Worm (Caenorhabditis elegans) whole organism, L2 larva: Measurements from ENCODE around the gene T09A5.14.

Experiments
- C34F6.9 ChIP-seq: fragments of 150-350 bp; optimal IDR thresholded peaks from 2 replicates; lab custom pipeline; 2014; ENCODE audit warnings: missing biosample characterization, missing genetic modification characterization
- F13H6.1 ChIP-seq: sonication (generic microtip); optimal IDR thresholded peaks from 2 replicates; lab custom pipeline; 2016; ENCODE audit warnings: missing genetic modification characterization, missing compliant biosample characterization
- ZK546.5 ChIP-seq: sonication (generic microtip); optimal IDR thresholded peaks from 2 replicates; lab custom pipeline; 2017; ENCODE audit warnings: missing biosample characterization, missing genetic modification characterization
- aly-2 ChIP-seq: fragments of 150-350 bp; optimal IDR thresholded peaks from 2 replicates; lab custom pipeline; 2014; ENCODE audit warnings: missing biosample characterization, missing genetic modification characterization
- ama-1 ChIP-seq: fragments of 150-350 bp; optimal IDR thresholded peaks from 2 replicates; lab custom pipeline; 2018; ENCODE audit warnings: inconsistent platforms
- blmp-1 ChIP-seq: sonication (generic microtip); optimal IDR thresholded peaks from 2 replicates; lab custom pipeline; 2017; ENCODE audit warnings: missing genetic modification characterization, mild to moderate bottlenecking, missing compliant biosample characterization, antibody characterized with exemption, moderate library complexity; ENCODE audit not compliant: insufficient read depth
- crh-2 ChIP-seq: sonication (generic microtip); optimal IDR thresholded peaks from 2 replicates; lab custom pipeline; 2017; ENCODE audit warnings: missing biosample characterization, missing genetic modification characterization
- dmd-4 ChIP-seq: sonication (generic microtip); optimal IDR thresholded peaks from 2 replicates; lab custom pipeline; 2017; ENCODE audit warnings: missing biosample characterization, missing genetic modification characterization
- egl-27 ChIP-seq: sonication (generic microtip); optimal IDR thresholded peaks from 3 replicates; lab custom pipeline; 2017; ENCODE audit warnings: missing biosample characterization, missing genetic modification reagents, missing genetic modification characterization
- elt-3 ChIP-seq: sonication (generic microtip); optimal IDR thresholded peaks from 2 replicates; lab custom pipeline; 2017; ENCODE audit warnings: missing biosample characterization, missing genetic modification characterization
- fos-1 ChIP-seq: fragments of 150-350 bp; optimal IDR thresholded peaks from 2 replicates; lab custom pipeline; 2014; ENCODE audit warnings: missing biosample characterization, missing genetic modification characterization
- gmeb-1 ChIP-seq: fragments of 150-350 bp; optimal IDR thresholded peaks from 2 replicates; lab custom pipeline; 2014; ENCODE audit warnings: missing biosample characterization, missing genetic modification characterization
- lin-11 ChIP-seq: fragments of 150-350 bp; sonication (generic microtip); optimal IDR thresholded peaks from 2 replicates; lab custom pipeline; 2014; ENCODE audit warnings: missing biosample characterization, missing genetic modification characterization, inconsistent platforms, mixed read lengths
- lin-13 ChIP-seq: fragments of 150-350 bp; optimal IDR thresholded peaks from 2 replicates; lab custom pipeline; 2014; ENCODE audit warnings: missing biosample characterization, missing genetic modification reagents, missing genetic modification characterization
- lsy-2 ChIP-seq, 2 experiments: fragments of 150-350 bp in 1 of 2; sonication (generic microtip) in 1 of 2; optimal IDR thresholded peaks; 2 replicates each; lab custom pipeline; 2014 to 2017; ENCODE audit warnings: missing biosample characterization in 2 of 2, missing genetic modification characterization in 2 of 2
- mdl-1 ChIP-seq, 2 experiments: fragments of 150-350 bp in 1 of 2; sonication (generic microtip) in 1 of 2; optimal IDR thresholded peaks; 2 replicates each; lab custom pipeline; 2017; ENCODE audit warnings: missing biosample characterization in 2 of 2, missing genetic modification characterization in 2 of 2
- nhr-11 ChIP-seq: fragments of 150-350 bp; optimal IDR thresholded peaks from 2 replicates; lab custom pipeline; 2014; ENCODE audit warnings: missing biosample characterization, missing genetic modification characterization
- nhr-12 ChIP-seq: fragments of 150-350 bp; optimal IDR thresholded peaks from 2 replicates; lab custom pipeline; 2014; ENCODE audit warnings: missing biosample characterization, missing genetic modification characterization
- nhr-129 ChIP-seq: fragments of 150-350 bp; optimal IDR thresholded peaks from 2 replicates; lab custom pipeline; 2014; ENCODE audit warnings: missing biosample characterization, missing genetic modification characterization
- nhr-237 ChIP-seq: fragments of 150-350 bp; optimal IDR thresholded peaks from 2 replicates; lab custom pipeline; 2014; ENCODE audit warnings: missing biosample characterization, missing genetic modification characterization
- nhr-25 ChIP-seq: fragments of 150-350 bp; sonication (generic microtip); optimal IDR thresholded peaks from 3 replicates; lab custom pipeline; 2014; ENCODE audit warnings: missing biosample characterization, missing genetic modification characterization
- nhr-6 ChIP-seq: fragments of 150-350 bp; optimal IDR thresholded peaks from 2 replicates; lab custom pipeline; 2014; ENCODE audit warnings: missing biosample characterization, missing genetic modification characterization
- nhr-77 ChIP-seq: fragments of 150-350 bp; optimal IDR thresholded peaks from 2 replicates; lab custom pipeline; 2014; ENCODE audit warnings: missing biosample characterization, missing genetic modification characterization
- peb-1 ChIP-seq: fragments of 150-350 bp; optimal IDR thresholded peaks from 2 replicates; lab custom pipeline; 2014; ENCODE audit warnings: missing biosample characterization, missing genetic modification characterization
- sem-4 ChIP-seq: fragments of 150-350 bp; optimal IDR thresholded peaks from 2 replicates; lab custom pipeline; 2014; ENCODE audit warnings: missing biosample characterization, missing genetic modification reagents, missing genetic modification characterization
- sma-3 ChIP-seq: sonication (generic microtip); optimal IDR thresholded peaks from 2 replicates; lab custom pipeline; 2016; ENCODE audit warnings: missing genetic modification reagents, missing genetic modification characterization, missing compliant biosample characterization
- sma-9 ChIP-seq, 2 experiments: fragments of 150-350 bp in 1 of 2; sonication (generic microtip) in 1 of 2; optimal IDR thresholded peaks; 2 replicates each; lab custom pipeline; 2014 to 2016; ENCODE audit warnings: missing genetic modification characterization in 2 of 2, mild to moderate bottlenecking in 1 of 2, missing biosample characterization in 1 of 2, missing compliant biosample characterization in 1 of 2, missing genetic modification reagents in 1 of 2, moderate library complexity in 1 of 2
- snpc-4 ChIP-seq: fragments of 150-350 bp; optimal IDR thresholded peaks from 2 replicates; lab custom pipeline; 2014; ENCODE audit warnings: missing biosample characterization, missing genetic modification characterization
- unc-55 ChIP-seq: fragments of 150-350 bp; sonication (generic microtip); optimal IDR thresholded peaks from 3 replicates; lab custom pipeline; 2014; ENCODE audit warnings: missing biosample characterization, missing genetic modification reagents, missing genetic modification characterization
- unc-62 ChIP-seq: fragments of 150-350 bp; optimal IDR thresholded peaks from 2 replicates; lab custom pipeline; 2014; ENCODE audit warnings: missing biosample characterization, missing genetic modification reagents, missing genetic modification characterization
- zag-1 ChIP-seq: fragments of 150-350 bp; optimal IDR thresholded peaks from 2 replicates; lab custom pipeline; 2014; ENCODE audit warnings: missing biosample characterization, missing genetic modification characterization
- ztf-1 ChIP-seq: fragments of 200-800 bp; sonication (Bioruptor generic); conservative IDR thresholded peaks from 2 replicates; pipeline ENCODE4 v1.3.6; 2022; ENCODE audit warnings: missing genetic modification characterization, missing compliant biosample characterization
- ztf-11 ChIP-seq: sonication (generic microtip); optimal IDR thresholded peaks from 2 replicates; lab custom pipeline; 2017; ENCODE audit warnings: missing biosample characterization, missing genetic modification characterization
- ztf-4 ChIP-seq: fragments of 150-350 bp; optimal IDR thresholded peaks from 2 replicates; lab custom pipeline; 2014; ENCODE audit warnings: missing biosample characterization, missing genetic modification characterization

The T09A5.14 gene

DNA sequence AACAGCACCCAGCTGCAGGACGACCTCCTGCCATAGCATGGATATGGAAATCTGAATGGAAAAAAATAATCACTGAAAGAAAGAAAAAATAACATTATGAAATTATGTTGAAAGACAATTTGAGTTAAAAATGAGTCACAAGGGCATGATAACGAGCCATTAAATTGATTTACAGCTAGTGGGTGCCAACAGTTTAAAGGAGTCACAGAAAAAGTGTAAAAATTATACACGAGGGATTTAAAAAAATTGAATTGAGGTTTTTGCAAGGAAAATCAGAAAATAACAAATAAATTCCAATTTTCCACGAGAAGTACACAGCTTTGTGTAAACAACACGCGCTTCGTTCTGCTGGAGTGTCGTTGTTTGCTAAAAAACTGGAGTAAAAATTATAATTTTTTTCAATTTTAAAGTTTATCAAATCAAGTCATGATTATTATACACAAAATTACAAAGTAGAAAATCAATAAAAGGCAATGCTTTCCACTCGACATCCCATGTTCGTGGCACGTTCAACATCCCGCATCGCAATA, 41.8 kb downstream of the T09A5.14 start, which contains the start of gene T01H3.3:
Gene T01H3.3 (minus strand): TSS at position 51 of the 530 bp plus-strand sequence.
- TF ChIP-seq blmp-1 (tag; lab: Kevin White, UChicago) (no peak), lin-11 (tag; lab: Kevin White, UChicago) (peak; percentile 11), nhr-25 (peak; percentile 31), sma-9 (GFP tag; optimal IDR thresholded peaks at IDR 0.05; lab: Kevin White, UChicago) (peak; percentile 32), sma-9 (tag; optimal IDR thresholded peaks at IDR 0.05; lab: Kevin White, UChicago) (no peak), nhr-237 (tag; lab: Kevin White, UChicago) (no peak), lsy-2 (tag; optimal IDR thresholded peaks at IDR 0.05; lab: Kevin White, UChicago) (peak in 1 of 2 experiments; percentile 82), elt-3 (tag; lab: Kevin White, UChicago) (no peak), aly-2 (tag; lab: Kevin White, UChicago) (no peak), sma-3 (GFP tag; lab: Kevin White, UChicago) (no peak), ztf-11 (tag; lab: Kevin White, UChicago) (no peak), nhr-11 (no peak), unc-55 (GFP tag; lab: Kevin White, UChicago) (peak; percentile 77), nhr-6 (tag; lab: Kevin White, UChicago) (no peak), zag-1 (tag; lab: Kevin White, UChicago) (no peak), snpc-4 (tag; lab: Kevin White, UChicago) (no peak), nhr-77 (tag; lab: Kevin White, UChicago) (no peak), nhr-12 (no peak), gmeb-1 (tag; lab: Kevin White, UChicago) (peak; percentile 16), peb-1 (no peak), egl-27 (tag; lab: Kevin White, UChicago) (no peak), fos-1 (tag; lab: Kevin White, UChicago) (no peak), ama-1 (lab: Kevin White, UChicago) (no peak), crh-2 (tag; lab: Kevin White, UChicago) (peak; percentile 39), ztf-4 (no peak), unc-62 (GFP tag; lab: Kevin White, UChicago) (no peak), dmd-4 (no peak), nhr-129 (tag; lab: Kevin White, UChicago) (peak; percentile 36), lin-13 (GFP tag; lab: Kevin White, UChicago) (peak; percentile 44), C34F6.9 (peak; percentile 67), F13H6.1 (no peak)
- TF ChIP-seq, all 48 proteins: peak for 10

DNA sequence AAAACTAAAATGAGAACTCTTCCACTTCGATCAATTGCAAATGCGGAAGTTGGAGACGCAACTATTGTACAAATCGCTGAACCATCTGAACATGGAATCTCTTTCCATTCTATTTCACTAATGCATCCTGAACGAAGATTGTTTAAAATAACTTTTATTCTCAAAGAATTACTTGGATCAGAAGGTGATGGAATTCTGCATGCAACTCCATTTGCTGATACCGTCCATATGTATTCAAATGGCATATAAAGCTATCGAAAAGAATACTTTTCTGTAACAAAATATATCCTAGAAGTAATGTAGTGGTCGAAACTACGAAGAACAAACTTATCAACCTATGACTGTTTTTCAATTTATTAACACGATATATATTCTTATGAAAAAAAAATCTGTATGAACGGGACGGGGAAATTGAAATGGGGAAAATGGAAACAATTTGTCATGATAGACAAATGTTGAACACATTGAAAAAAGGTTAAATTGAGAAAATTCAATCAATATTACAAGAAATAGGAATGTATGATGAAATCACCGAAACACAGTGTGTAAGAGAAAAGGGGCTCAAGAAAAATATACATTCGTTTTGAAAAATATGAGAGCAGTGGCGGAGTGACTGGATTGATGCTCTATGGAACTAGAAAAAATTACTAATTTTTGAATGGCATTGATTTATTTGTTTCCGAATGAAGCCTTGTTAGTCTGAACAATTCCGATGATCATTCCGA, 45.8 kb downstream of the T09A5.14 start, which contains the start of gene T01H3.2:
Gene T01H3.2 (minus strand): TSS at position 251 of the 725 bp plus-strand sequence.
- TF ChIP-seq ama-1 (lab: Kevin White, UChicago) (peak; percentile 2), crh-2 (tag; lab: Kevin White, UChicago) (peak; percentile 3), sem-4 (no peak), nhr-77 (tag; lab: Kevin White, UChicago) (no peak), ZK546.5 (no peak), lsy-2 (tag; optimal IDR thresholded peaks at IDR 0.05; lab: Kevin White, UChicago) (peak in 1 of 2 experiments; percentile 12)

DNA sequence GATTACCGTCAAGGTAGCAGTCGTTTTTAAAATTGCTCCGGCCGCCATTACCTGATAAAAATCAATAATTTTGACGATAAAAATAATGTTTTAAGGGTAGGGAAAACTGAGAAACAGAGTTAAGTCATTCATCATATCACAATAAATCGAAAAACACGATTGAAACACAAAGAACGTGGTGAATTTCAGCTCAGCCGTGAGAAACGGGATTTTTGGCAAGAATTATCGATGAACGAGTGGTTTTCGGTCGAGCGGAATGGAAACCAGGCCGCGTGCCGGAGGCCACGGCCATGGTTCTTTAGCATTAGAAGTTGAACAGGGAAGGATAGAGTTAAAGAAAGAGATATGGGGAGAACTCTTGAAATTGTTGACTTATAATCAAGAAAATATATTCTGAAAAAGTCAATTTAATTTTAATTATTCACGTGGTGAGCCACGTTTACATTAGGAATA, 47.1 kb downstream of the T09A5.14 start, which contains the start of the genes vha-4 and T01H3.5:
Gene vha-4 (minus strand): TSS at position 51 of the 453 bp plus-strand sequence.
Gene T01H3.5 (plus strand): TSS at position 351 of the 453 bp plus-strand sequence.
- TF ChIP-seq nhr-129 (tag; lab: Kevin White, UChicago) (peak; percentile 5), fos-1 (tag; lab: Kevin White, UChicago) (peak; percentile 62), elt-3 (tag; lab: Kevin White, UChicago) (no peak), unc-55 (GFP tag; lab: Kevin White, UChicago) (peak; percentile 16), nhr-77 (tag; lab: Kevin White, UChicago) (no peak), lsy-2 (tag; optimal IDR thresholded peaks at IDR 0.05; lab: Kevin White, UChicago) (peak in 1 of 2 experiments; percentile 12)
- TF ChIP-seq, all 48 proteins: peak for 4

DNA sequence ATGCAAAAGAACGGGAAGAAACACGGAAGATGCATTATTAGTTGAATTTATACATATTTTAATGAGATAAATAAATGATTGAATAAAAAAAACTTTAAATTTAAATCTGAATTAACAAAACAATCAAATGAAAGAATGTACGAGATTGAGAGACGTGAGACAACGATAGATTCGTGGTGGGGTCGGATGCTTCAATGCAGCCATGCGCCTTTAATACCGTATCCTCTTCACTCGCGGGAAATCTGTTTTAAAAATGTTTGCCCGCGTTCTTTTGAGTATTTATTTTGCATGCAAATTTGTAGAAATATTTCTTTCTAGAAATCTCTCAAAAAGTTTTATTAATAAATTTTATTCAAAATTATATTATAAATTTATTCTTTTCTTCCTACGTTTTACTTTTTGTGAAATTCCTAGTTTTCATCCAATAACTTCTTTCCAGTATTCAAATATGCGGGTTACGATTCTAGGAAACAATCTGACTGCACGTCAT, 48.3 kb downstream of the T09A5.14 start, which contains the start of gene perm-1:
Gene perm-1 (plus strand): TSS at position 440 of the 490 bp plus-strand sequence.
- TF ChIP-seq nhr-12, result no peak
- TF ChIP-seq lsy-2 (tag; optimal IDR thresholded peaks at IDR 0.05; lab: Kevin White, UChicago), result peak in 1 of 2 experiments; percentile 53
- TF ChIP-seq ztf-1 (GFP tag; lab: Robert Waterston, UW), result no peak
- no peak for TF ChIP-seq mdl-1 (tag; optimal IDR thresholded peaks at IDR 0.05; lab: Kevin White, UChicago)
